Fruit fly (Drosophila melanogaster): Measurements from ENCODE around the gene Egfrap.
A peak's percentile ranks its signal among the peaks of the same experiment; 100 is the strongest.

Gene Egfrap

DNA sequence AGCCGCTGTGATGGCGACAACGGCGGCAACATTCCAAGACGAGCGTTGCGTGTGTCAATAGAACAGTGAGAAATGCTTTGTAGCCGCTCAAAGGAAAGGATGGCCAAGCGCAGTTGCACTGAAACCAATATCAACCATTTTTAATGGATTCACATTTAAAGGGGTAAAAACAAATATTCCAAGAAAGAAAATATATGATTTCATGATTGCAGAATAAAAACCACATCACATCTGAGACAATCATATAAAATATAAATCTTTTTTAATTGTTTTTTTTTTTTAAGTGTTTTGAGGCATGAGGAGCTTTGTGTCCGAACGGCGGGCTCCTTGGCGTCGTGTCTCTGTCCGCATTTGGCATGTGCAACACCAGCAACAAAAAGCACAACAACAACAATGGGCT lies 9.4 kb downstream of the Egfrap start (continued):
- TF ChIP-seq Sox102F (GFP tag; optimal IDR thresholded peaks at IDR 0.05), result peak; percentile 12
- peak; percentile 65 for TF ChIP-seq esn (GFP tag; optimal IDR thresholded peaks at IDR 0.05)

- no peak for TF ChIP-seq Hr39 (GFP tag; optimal IDR thresholded peaks at IDR 0.05)
- no peak for TF ChIP-seq Eip78C (GFP tag)
- no peak for TF ChIP-seq CG11902 (GFP tag; optimal IDR thresholded peaks at IDR 0.05)
- no peak for TF ChIP-seq CG11294 (GFP tag; IDR thresholded peaks at IDR 0.05)
- no peak for TF ChIP-seq achi (GFP tag; optimal IDR thresholded peaks at IDR 0.05)
- no peak for TF ChIP-seq CG9139 (GFP tag; optimal IDR thresholded peaks at IDR 0.05)
- no peak for TF ChIP-seq CG6808 (GFP tag; optimal IDR thresholded peaks at IDR 0.05)
- TF ChIP-seq CG15336 (GFP tag; IDR thresholded peaks at IDR 0.05), result peak; percentile 38; the same call in 1 of the 2 replicates
- TF ChIP-seq Smox (GFP tag; optimal IDR thresholded peaks at IDR 0.05), result no peak
- TF ChIP-seq Eip93F (GFP tag; optimal IDR thresholded peaks at IDR 0.05), result no peak
- TF ChIP-seq CG8319 (GFP tag; optimal IDR thresholded peaks at IDR 0.05), result no peak
- TF ChIP-seq Hr4 (GFP tag; optimal IDR thresholded peaks at IDR 0.05), result peak; percentile 50
- no peak for TF ChIP-seq Ets21C (GFP tag; optimal IDR thresholded peaks at IDR 0.05)
- no peak for TF ChIP-seq Eip75B (GFP tag; optimal IDR thresholded peaks at IDR 0.05)
- TF ChIP-seq CG10669 (GFP tag; optimal IDR thresholded peaks at IDR 0.05), result no peak
- peak; percentile 55; the same call in 2 of the 3 replicates for TF ChIP-seq CG8119 (GFP tag; IDR thresholded peaks at IDR 0.05)
- peak; percentile 24 for TF ChIP-seq CG32006 (GFP tag; optimal IDR thresholded peaks at IDR 0.05)
These were observed 10.0 kb downstream of the Egfrap start for dm6 chr3L:5940431-5940830.

DNA sequence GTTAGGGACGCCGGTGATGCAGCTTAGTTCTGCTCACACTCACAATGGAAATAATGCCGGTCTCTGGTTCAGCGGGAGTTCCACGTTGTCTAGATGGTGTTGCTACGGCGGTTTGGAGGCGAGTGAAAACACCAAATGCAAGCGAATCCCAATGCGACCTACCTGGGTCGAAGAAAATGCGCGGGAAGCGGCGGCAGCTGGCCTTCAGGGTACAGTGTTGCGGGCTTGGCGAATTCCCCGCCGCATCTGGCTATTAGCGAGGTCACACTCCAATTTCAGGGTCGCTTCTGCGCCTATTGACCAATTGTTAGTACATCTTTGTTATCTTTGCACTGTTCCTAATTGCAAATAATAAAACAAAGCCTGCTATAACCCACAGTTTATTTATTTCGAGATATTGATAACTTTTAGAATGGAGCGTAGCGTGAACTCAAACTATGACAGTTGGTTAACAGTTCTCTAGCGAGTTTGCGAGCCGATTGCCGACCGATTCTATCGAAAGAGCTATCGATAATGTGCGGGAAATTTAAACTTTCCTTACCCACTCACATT lies 18.0 kb downstream of the Egfrap start, which contains the start of gene Rcc1:
Rcc1 (minus strand) TSS at position 411 of the 552 bp plus-strand sequence.
- TF ChIP-seq CG8319 (GFP tag; optimal IDR thresholded peaks at IDR 0.05), result no peak
- no peak for TF ChIP-seq Eip93F (GFP tag; optimal IDR thresholded peaks at IDR 0.05)
- no peak for TF ChIP-seq dsx (GFP tag; optimal IDR thresholded peaks at IDR 0.05; ENCODE audit: poor library complexity, severe bottlenecking)
- TF ChIP-seq CG10631 (GFP tag; optimal IDR thresholded peaks at IDR 0.05), result no peak
- TF ChIP-seq Hr4 (GFP tag; optimal IDR thresholded peaks at IDR 0.05), result no peak
- TF ChIP-seq CG34406 (GFP tag; optimal IDR thresholded peaks at IDR 0.05), result no peak
- TF ChIP-seq CG11294 (GFP tag; IDR thresholded peaks at IDR 0.05), result no peak
- no peak for TF ChIP-seq esn (GFP tag; optimal IDR thresholded peaks at IDR 0.05)
- no peak for TF ChIP-seq CG15336 (GFP tag; IDR thresholded peaks at IDR 0.05)
- no peak for TF ChIP-seq Lpt (GFP tag; optimal IDR thresholded peaks at IDR 0.05)
- no peak for TF ChIP-seq Gug (GFP tag; IDR thresholded peaks at IDR 0.05)
- no peak for TF ChIP-seq eg (GFP tag; IDR thresholded peaks at IDR 0.05)
- TF ChIP-seq Eip78C (GFP tag), result no peak
- no peak for TF ChIP-seq CG7368 (GFP tag; optimal IDR thresholded peaks at IDR 0.05)
- no peak for TF ChIP-seq Ets96B (tag; optimal IDR thresholded peaks at IDR 0.05)
- TF ChIP-seq topi (GFP tag; optimal IDR thresholded peaks at IDR 0.05), result no peak
- no peak for TF ChIP-seq dac (GFP tag; optimal IDR thresholded peaks at IDR 0.05)
- no peak for TF ChIP-seq CG31627 (GFP tag; optimal IDR thresholded peaks at IDR 0.05)
- TF ChIP-seq CG16779 (tag; optimal IDR thresholded peaks at IDR 0.05), result no peak
- no peak for TF ChIP-seq fd59A (GFP tag; optimal IDR thresholded peaks at IDR 0.05)
- TF ChIP-seq CG32006 (GFP tag; optimal IDR thresholded peaks at IDR 0.05), result no peak
- no peak for TF ChIP-seq CG6792 (GFP tag; optimal IDR thresholded peaks at IDR 0.05)
- TF ChIP-seq CG8119 (GFP tag; IDR thresholded peaks at IDR 0.05), result no peak
- TF ChIP-seq lz (GFP tag; optimal IDR thresholded peaks at IDR 0.05), result peak; percentile 8
- TF ChIP-seq CG6808 (GFP tag; optimal IDR thresholded peaks at IDR 0.05), result peak; percentile 20
- no peak for TF ChIP-seq fd85E (GFP tag; optimal IDR thresholded peaks at IDR 0.05)
- peak; percentile 5 for TF ChIP-seq cyc (GFP tag; optimal IDR thresholded peaks at IDR 0.05)
- TF ChIP-seq OdsH (GFP tag; optimal IDR thresholded peaks at IDR 0.05), result no peak
- TF ChIP-seq CG11762 (GFP tag; optimal IDR thresholded peaks at IDR 0.05; ENCODE audit: insufficient read depth), result no peak
- TF ChIP-seq ss (GFP tag; optimal IDR thresholded peaks at IDR 0.05), result no peak
- TF ChIP-seq acj6 (GFP tag; optimal IDR thresholded peaks at IDR 0.05), result no peak
- no peak for TF ChIP-seq Met (GFP tag; optimal IDR thresholded peaks at IDR 0.05)
- no peak for TF ChIP-seq CG6854 (GFP tag; optimal IDR thresholded peaks at IDR 0.05)
- TF ChIP-seq CG10669 (GFP tag; optimal IDR thresholded peaks at IDR 0.05), result no peak
- TF ChIP-seq fkh (GFP tag; optimal IDR thresholded peaks at IDR 0.05), result no peak
- TF ChIP-seq achi (GFP tag; optimal IDR thresholded peaks at IDR 0.05), result peak; percentile 87
- TF ChIP-seq vri (GFP tag; optimal IDR thresholded peaks at IDR 0.05), result no peak
- TF ChIP-seq CG3919 (GFP tag; optimal IDR thresholded peaks at IDR 0.05), result no peak
- peak; percentile 48 for TF ChIP-seq CG3032 (tag; optimal IDR thresholded peaks at IDR 0.05)
- no peak for TF ChIP-seq spab (GFP tag; optimal IDR thresholded peaks at IDR 0.05)

Data from whole organism, prepupa.